Worm (Caenorhabditis elegans): ENCODE results near the gene F55G7.1.

ce11 chrX:11885577-11885976 is 38.7 kb upstream of the F55G7.1 start, which contains the start of gene Y62H9A.7:
- TF ChIP-seq sox-4 (tag; optimal IDR thresholded peaks at IDR 0.05), result no peak
- TF ChIP-seq lim-6 (tag; optimal IDR thresholded peaks at IDR 0.05), result no peak
- no peak for TF ChIP-seq ceh-9 (tag; optimal IDR thresholded peaks at IDR 0.05)
- no peak for TF ChIP-seq npax-4 (tag; optimal IDR thresholded peaks at IDR 0.05)
- no peak for TF ChIP-seq odd-2 (tag; optimal IDR thresholded peaks at IDR 0.05)
- no peak for TF ChIP-seq pha-4 (tag; optimal IDR thresholded peaks at IDR 0.05)
- TF ChIP-seq unc-42 (tag; optimal IDR thresholded peaks at IDR 0.05), result no peak
